Worm (Caenorhabditis elegans) whole organism, young adult: ENCODE results near the gene ncap-1.

Source experiments
- C06A6.2 ChIP-seq: fragments of 200-800 bp; sonication (Bioruptor generic); conservative IDR thresholded peaks from 2 replicates; pipeline ENCODE4 v1.3.6; 2022; ENCODE audit warnings: missing genetic modification characterization, missing compliant biosample characterization
- C17E4.6 ChIP-seq: fragments of 200-800 bp; sonication (Bioruptor generic); IDR thresholded peaks from 2 replicates; pipeline ENCODE4 v1.3.6; 2022; ENCODE audit warnings: missing genetic modification reagents, missing genetic modification characterization, missing compliant biosample characterization
- F33H1.4 ChIP-seq: fragments of 200-800 bp; sonication (Bioruptor generic); IDR thresholded peaks from 2 replicates; pipeline ENCODE4 v1.3.6; 2022; ENCODE audit warnings: missing genetic modification reagents, missing genetic modification characterization, missing compliant biosample characterization
- F37B4.10 ChIP-seq: fragments of 200-800 bp; sonication (Bioruptor generic); IDR thresholded peaks from 2 replicates; pipeline ENCODE4 v1.3.6; 2022; ENCODE audit warnings: missing genetic modification characterization, missing compliant biosample characterization
- F49E8.2 ChIP-seq: sonication (generic microtip); optimal IDR thresholded peaks from 3 replicates; lab custom pipeline; 2017; ENCODE audit warnings: missing genetic modification characterization, mild to moderate bottlenecking, missing compliant biosample characterization, antibody characterized with exemption, moderate library complexity; ENCODE audit not compliant: insufficient read depth
- F55B11.4 ChIP-seq: sonication (generic microtip); optimal IDR thresholded peaks from 2 replicates; lab custom pipeline; 2016; ENCODE audit warnings: missing compliant biosample characterization, missing genetic modification characterization, borderline replicate concordance; ENCODE audit not compliant: insufficient read depth
- F57C9.4 ChIP-seq: sonication (generic microtip); optimal IDR thresholded peaks from 2 replicates; lab custom pipeline; 2017; ENCODE audit warnings: mild to moderate bottlenecking, missing genetic modification characterization, missing compliant biosample characterization
- K12H6.12 ChIP-seq: fragments of 200-800 bp; sonication (Bioruptor generic); optimal IDR thresholded peaks from 2 replicates; lab custom pipeline; 2018; ENCODE audit warnings: mild to moderate bottlenecking, missing genetic modification characterization, missing compliant biosample characterization
- T26A5.8 ChIP-seq: sonication (generic microtip); optimal IDR thresholded peaks from 2 replicates; lab custom pipeline; 2016; ENCODE audit warnings: missing genetic modification characterization, missing compliant biosample characterization
- Y95B8A.8 ChIP-seq: fragments of 200-800 bp; sonication (Bioruptor generic); IDR thresholded peaks from 2 replicates; pipeline ENCODE4 v1.3.6; 2022; ENCODE audit warnings: missing genetic modification reagents, missing genetic modification characterization, missing compliant biosample characterization
- ZK185.1 ChIP-seq: sonication (generic microtip); optimal IDR thresholded peaks from 2 replicates; lab custom pipeline; 2016; ENCODE audit warnings: mild to moderate bottlenecking, missing genetic modification characterization, missing compliant biosample characterization; ENCODE audit not compliant: poor library complexity, severe bottlenecking
- akir-1 ChIP-seq: fragments of 200-800 bp; sonication (Bioruptor generic); optimal IDR thresholded peaks from 2 replicates; lab custom pipeline; 2018; ENCODE audit warnings: mild to moderate bottlenecking, missing genetic modification characterization, moderate library complexity, missing compliant biosample characterization
- attf-6 ChIP-seq: fragments of 200-800 bp; sonication (Bioruptor generic); IDR thresholded peaks from 2 replicates; pipeline ENCODE4 v1.3.6; 2022; ENCODE audit warnings: missing genetic modification reagents, missing genetic modification characterization, missing compliant biosample characterization
- ccch-3 ChIP-seq: fragments of 200-800 bp; sonication (Bioruptor generic); optimal IDR thresholded peaks from 2 replicates; lab custom pipeline; 2018; ENCODE audit warnings: mild to moderate bottlenecking, missing genetic modification characterization, missing compliant biosample characterization
- cebp-1 ChIP-seq, 2 experiments: fragments of 200-800 bp in 1 of 2; sonication (Bioruptor generic) in 1 of 2; sonication (generic microtip) in 1 of 2; IDR thresholded peaks in 1 of 2; optimal IDR thresholded peaks in 1 of 2; 2 replicates each; pipeline versions ENCODE4 v1.3.6 to Lab custom; 2017 to 2022; ENCODE audit warnings: missing compliant biosample characterization in 2 of 2, missing genetic modification characterization in 2 of 2, mild to moderate bottlenecking in 1 of 2, missing genetic modification reagents in 1 of 2, moderate library complexity in 1 of 2
- ceh-40 ChIP-seq: fragments of 200-800 bp; sonication (Bioruptor generic); IDR thresholded peaks from 2 replicates; pipeline ENCODE4 v1.3.6; 2022; ENCODE audit warnings: missing genetic modification characterization, missing compliant biosample characterization
- ceh-58 ChIP-seq: fragments of 200-800 bp; sonication (Bioruptor generic); IDR thresholded peaks from 2 replicates; pipeline ENCODE4 v1.3.6; 2022; ENCODE audit warnings: missing genetic modification characterization, missing compliant biosample characterization
- egl-18 ChIP-seq: fragments of 200-800 bp; sonication (Bioruptor generic); IDR thresholded peaks from 2 replicates; pipeline ENCODE4 v1.3.6; 2022; ENCODE audit warnings: missing genetic modification reagents, missing genetic modification characterization, missing compliant biosample characterization
- egl-44 ChIP-seq: fragments of 200-800 bp; sonication (Bioruptor generic); IDR thresholded peaks from 2 replicates; pipeline ENCODE4 v1.3.6; 2022; ENCODE audit warnings: missing genetic modification reagents, missing genetic modification characterization, missing compliant biosample characterization
- egrh-3 ChIP-seq: fragments of 200-800 bp; sonication (Bioruptor generic); IDR thresholded peaks from 2 replicates; pipeline ENCODE4 v1.3.6; 2022; ENCODE audit warnings: missing genetic modification reagents, missing genetic modification characterization, missing compliant biosample characterization
- ekl-4 ChIP-seq: fragments of 200-800 bp; sonication (Bioruptor generic); IDR thresholded peaks from 2 replicates; pipeline ENCODE4 v1.3.6; 2022; ENCODE audit warnings: missing genetic modification reagents, missing genetic modification characterization, missing compliant biosample characterization
- him-1 ChIP-seq: sonication (generic microtip); optimal IDR thresholded peaks from 2 replicates; lab custom pipeline; 2016; ENCODE audit warnings: missing genotype, missing genetic modification reagents, missing genetic modification characterization, missing compliant biosample characterization
- hmg-1.2 ChIP-seq: fragments of 200-800 bp; sonication (Bioruptor generic); IDR thresholded peaks from 2 replicates; pipeline ENCODE4 v1.3.6; 2022; ENCODE audit warnings: missing genetic modification reagents, missing genetic modification characterization, missing compliant biosample characterization
- hrde-1 ChIP-seq: sonication (generic microtip); optimal IDR thresholded peaks from 2 replicates; lab custom pipeline; 2016; ENCODE audit warnings: missing genetic modification characterization, mild to moderate bottlenecking, missing compliant biosample characterization, moderate library complexity, missing genotype, missing genetic modification reagents, borderline replicate concordance
- lin-26 ChIP-seq: fragments of 200-800 bp; sonication (Bioruptor generic); IDR thresholded peaks from 2 replicates; pipeline ENCODE4 v1.3.6; 2022; ENCODE audit warnings: missing genetic modification reagents, missing genetic modification characterization, missing compliant biosample characterization
- lin-35 ChIP-seq, 3 experiments: fragments of 150-350 bp in 2 of 3; sonication (generic microtip) in 1 of 3; optimal IDR thresholded peaks; 2 replicates each; lab custom pipeline; 2014 to 2018; ENCODE audit warnings: missing biosample characterization in 3 of 3, missing genetic modification characterization in 3 of 3, missing genetic modification reagents in 3 of 3
- nfyb-1 ChIP-seq: fragments of 200-800 bp; sonication (Bioruptor generic); IDR thresholded peaks from 2 replicates; pipeline ENCODE4 v1.3.6; 2022; ENCODE audit warnings: missing genetic modification reagents, missing genetic modification characterization, missing compliant biosample characterization
- nhr-179 ChIP-seq: sonication (generic microtip); optimal IDR thresholded peaks from 2 replicates; lab custom pipeline; 2016; ENCODE audit warnings: mild to moderate bottlenecking, missing genetic modification characterization, missing compliant biosample characterization
- pha-4 ChIP-seq: fragments of 150-350 bp; sonication (generic microtip); optimal IDR thresholded peaks from 2 replicates; lab custom pipeline; 2014; ENCODE audit warnings: missing biosample characterization, missing genetic modification reagents, missing genetic modification characterization
- rcor-1 ChIP-seq: fragments of 200-800 bp; sonication (Bioruptor generic); IDR thresholded peaks from 2 replicates; pipeline ENCODE4 v1.3.6; 2022; ENCODE audit warnings: missing genetic modification reagents, missing genetic modification characterization, missing compliant biosample characterization
- repo-1 ChIP-seq: sonication (generic microtip); optimal IDR thresholded peaks from 2 replicates; lab custom pipeline; 2017; ENCODE audit warnings: mild to moderate bottlenecking, missing genetic modification characterization, missing compliant biosample characterization
- snpc-4 ChIP-seq, 5 experiments: fragments of 150-350 bp in 1 of 5; sonication (generic microtip) in 4 of 5; optimal IDR thresholded peaks; 2 replicates each; lab custom pipeline; 2014 to 2018; ENCODE audit warnings: missing genetic modification characterization in 5 of 5, missing biosample characterization in 3 of 5, antibody characterized with exemption in 2 of 5, mild to moderate bottlenecking in 2 of 5, missing compliant biosample characterization in 2 of 5, missing genotype in 2 of 5, moderate library complexity in 2 of 5, missing genetic modification reagents in 1 of 5
- tbp1 ChIP-seq: fragments of 200-800 bp; sonication (Bioruptor generic); optimal IDR thresholded peaks from 2 replicates; lab custom pipeline; 2018; ENCODE audit warnings: mild to moderate bottlenecking, missing genetic modification characterization, missing compliant biosample characterization
- tlf-1 ChIP-seq: fragments of 200-800 bp; sonication (Bioruptor generic); optimal IDR thresholded peaks from 2 replicates; lab custom pipeline; 2018; ENCODE audit warnings: mild to moderate bottlenecking, missing genetic modification characterization, missing compliant biosample characterization
- unc-130 ChIP-seq: sonication (generic microtip); optimal IDR thresholded peaks from 2 replicates; lab custom pipeline; 2016; ENCODE audit warnings: missing genetic modification reagents, missing genetic modification characterization, missing compliant biosample characterization
- zfh-2 ChIP-seq: fragments of 200-800 bp; sonication (Bioruptor generic); conservative IDR thresholded peaks from 2 replicates; pipeline ENCODE4 v1.3.6; 2022; ENCODE audit warnings: missing genetic modification reagents, missing genetic modification characterization, missing compliant biosample characterization

ncap-1 gene

ce11 chrII:2940747-2941146 is 21.6 kb upstream of the ncap-1 start, which contains the start of gene irld-66:
Gene irld-66 (minus strand): TSS chrII:2940847.
- TF ChIP-seq lin-35 (GFP tag; optimal IDR thresholded peaks at IDR 0.05; lab: Kevin White, UChicago), result no peak
- no peak for TF ChIP-seq egl-44 (GFP tag; lab: Robert Waterston, UW)
- TF ChIP-seq F33H1.4 (GFP tag; lab: Robert Waterston, UW), result no peak
- TF ChIP-seq ceh-40 (GFP tag; lab: Robert Waterston, UW), result no peak
- no peak for TF ChIP-seq ZK185.1 (tag; lab: Kevin White, UChicago)
- no peak for TF ChIP-seq hmg-1.2 (GFP tag; lab: Robert Waterston, UW)
- no peak for TF ChIP-seq repo-1
- no peak for TF ChIP-seq F49E8.2
- no peak for TF ChIP-seq C17E4.6
- no peak for TF ChIP-seq T26A5.8 (tag; lab: Kevin White, UChicago)
- TF ChIP-seq C06A6.2 (GFP tag; lab: Robert Waterston, UW), result no peak
- no peak for TF ChIP-seq tbp1
- no peak for TF ChIP-seq cebp-1 (GFP tag; IDR thresholded peaks at IDR 0.05; lab: Robert Waterston, UW)
- TF ChIP-seq cebp-1 (tag; optimal IDR thresholded peaks at IDR 0.05; lab: Kevin White, UChicago), result no peak
- no peak for TF ChIP-seq F57C9.4 (tag; lab: Kevin White, UChicago)
- no peak for TF ChIP-seq pha-4
- no peak for TF ChIP-seq tlf-1
- TF ChIP-seq zfh-2, result no peak

ce11 chrII:2939681-2940080 is 20.6 kb upstream of the ncap-1 start:
- TF ChIP-seq nfyb-1 (GFP tag; lab: Robert Waterston, UW) (no peak), hrde-1 (tag; lab: Kevin White, UChicago) (no peak), rcor-1 (GFP tag; lab: Robert Waterston, UW) (no peak), F37B4.10 (GFP tag; lab: Robert Waterston, UW) (no peak), nhr-179 (tag; lab: Kevin White, UChicago) (no peak), akir-1 (GFP tag; lab: Kevin White, UChicago) (no peak), K12H6.12 (no peak), F55B11.4 (tag; lab: Kevin White, UChicago) (no peak), lin-26 (GFP tag; lab: Robert Waterston, UW) (0 out of 2 replicates have a peak, but pooled peaks have one; percentile 51)
- TF ChIP-seq, all 124 proteins: peak for 1

DNA sequence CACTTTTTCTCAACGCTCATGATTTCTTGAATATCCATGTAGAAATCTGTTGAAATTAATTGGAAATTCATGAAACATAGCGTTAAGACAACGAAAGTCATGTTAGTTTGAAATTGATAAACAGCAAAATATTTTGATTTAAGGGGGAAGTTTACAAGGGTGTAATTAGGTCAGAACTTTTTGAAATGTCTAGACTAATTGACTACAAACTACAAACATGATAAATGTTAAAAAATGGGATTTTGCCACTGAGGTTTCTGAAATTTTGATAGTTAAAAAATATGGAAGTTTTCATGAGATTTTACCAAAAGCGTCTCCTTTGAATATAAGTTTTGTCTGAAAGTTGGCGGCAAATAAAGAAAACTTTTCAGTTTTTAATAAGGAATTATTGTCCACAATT is 18.7 kb upstream of the ncap-1 start, which contains the start of gene irld-65:
irld-65 (minus strand) TSS at position 101 of the 400 bp plus-strand sequence.
- TF ChIP-seq unc-130 (no peak), egl-18 (no peak), ekl-4 (no peak), him-1 (no peak), F49E8.2 (no peak), attf-6 (GFP tag; lab: Robert Waterston, UW) (no peak), ceh-58 (no peak), ceh-40 (GFP tag; lab: Robert Waterston, UW) (no peak), egrh-3 (GFP tag; lab: Robert Waterston, UW) (no peak), ccch-3 (GFP tag; lab: Kevin White, UChicago) (no peak), snpc-4 (GFP tag; optimal IDR thresholded peaks at IDR 0.05; lab: Kevin White, UChicago) (no peak), snpc-4 (tag; optimal IDR thresholded peaks at IDR 0.05; lab: Kevin White, UChicago) (no peak), Y95B8A.8 (no peak)
